Worm (Caenorhabditis elegans): Measurements from ENCODE around the gene nlp-22.
A peak's percentile ranks its signal among the peaks of the same experiment; 100 is the strongest.

The nlp-22 gene

DNA sequence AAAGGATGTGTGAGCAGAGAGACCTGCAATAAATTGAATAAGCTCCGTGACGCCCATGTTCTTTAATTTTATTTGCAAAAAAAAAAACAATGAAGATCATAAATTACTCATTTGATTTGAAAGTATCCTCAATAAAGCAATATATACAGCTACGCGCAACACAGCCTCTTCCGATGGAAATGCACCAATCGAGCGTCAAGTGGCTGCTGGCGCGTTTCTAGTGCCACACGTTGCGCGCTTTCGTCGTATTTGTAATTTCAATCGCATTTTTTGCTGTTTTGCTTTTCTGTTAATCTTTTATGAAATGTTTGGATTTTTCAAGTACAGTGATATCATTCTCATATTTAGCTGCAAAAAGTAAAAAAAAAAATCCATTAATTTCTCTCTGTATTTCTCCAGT lies 40.3 kb upstream of the nlp-22 start (continued):
- TF ChIP-seq dpff-1 (tag; optimal IDR thresholded peaks at IDR 0.05) (no peak), F23B12.7 (tag; optimal IDR thresholded peaks at IDR 0.05; ENCODE audit: insufficient read depth) (no peak), madf-3 (GFP tag; IDR thresholded peaks at IDR 0.05) (no peak), nhr-80 (tag; optimal IDR thresholded peaks at IDR 0.05) (no peak), zim-3 (tag; optimal IDR thresholded peaks at IDR 0.05) (no peak), ztf-18 (tag; optimal IDR thresholded peaks at IDR 0.05) (peak; percentile 91), F57C9.4 (tag; optimal IDR thresholded peaks at IDR 0.05) (no peak), hlh-26 (GFP tag; conservative IDR thresholded peaks at IDR 0.05) (no peak), mxl-1 (tag; optimal IDR thresholded peaks at IDR 0.05) (no peak), egl-44 (GFP tag; IDR thresholded peaks at IDR 0.05) (no peak), madf-10 (tag; optimal IDR thresholded peaks at IDR 0.05) (no peak), ztf-3 (GFP tag; optimal IDR thresholded peaks at IDR 0.05) (no peak), mel-28 (tag; optimal IDR thresholded peaks at IDR 0.05; ENCODE audit: borderline replicate concordance) (no peak), ceh-91 (GFP tag; IDR thresholded peaks at IDR 0.05) (no peak), B0035.1 (tag; optimal IDR thresholded peaks at IDR 0.05) (no peak), nfya-1 (tag; optimal IDR thresholded peaks at IDR 0.05; ENCODE audit: borderline replicate concordance, insufficient read depth) (no peak)

DNA sequence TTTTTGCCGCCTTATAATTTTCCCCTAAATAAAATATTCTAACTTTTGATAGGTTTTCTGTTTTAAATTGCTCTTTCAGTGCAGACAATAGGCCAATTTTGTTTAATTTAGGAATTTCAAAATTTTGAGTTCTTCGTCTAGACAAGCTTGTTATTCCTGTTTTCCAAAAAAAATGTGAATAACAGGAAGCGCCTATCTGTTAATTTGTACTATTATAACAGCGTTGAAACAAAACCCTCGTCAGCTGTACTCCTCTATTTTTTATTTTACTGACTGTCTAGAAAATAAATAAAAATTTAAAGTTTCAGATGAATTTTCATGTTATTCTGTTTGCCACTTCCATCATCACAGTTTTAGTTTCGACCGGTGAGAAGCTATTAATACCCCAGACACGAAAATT lies 39.4 kb upstream of the nlp-22 start, which contains the start of gene F47G3.4:
F47G3.4 (plus strand) TSS at position 301 of the 400 bp plus-strand sequence.
- TF ChIP-seq ceh-100 (GFP tag; IDR thresholded peaks at IDR 0.05): no peak
- TF ChIP-seq D2030.7 (GFP tag; IDR thresholded peaks at IDR 0.05): no peak
- TF ChIP-seq bed-1 (GFP tag; IDR thresholded peaks at IDR 0.05): no peak
- TF ChIP-seq lin-54 (GFP tag; optimal IDR thresholded peaks at IDR 0.05): no peak
- TF ChIP-seq egl-18 (GFP tag; IDR thresholded peaks at IDR 0.05): no peak
- no peak for TF ChIP-seq hsf-1 (GFP tag; IDR thresholded peaks at IDR 0.05)
- no peak for TF ChIP-seq ets-4 (GFP tag; optimal IDR thresholded peaks at IDR 0.05)
- no peak for TF ChIP-seq Y53G8AR.9 (GFP tag; conservative IDR thresholded peaks at IDR 0.05)
- no peak for TF ChIP-seq ztf-18 (tag; optimal IDR thresholded peaks at IDR 0.05)
- TF ChIP-seq B0035.1 (tag; optimal IDR thresholded peaks at IDR 0.05): no peak
- no peak for TF ChIP-seq pha-4 (tag; optimal IDR thresholded peaks at IDR 0.05)
- TF ChIP-seq mes-4 (tag; optimal IDR thresholded peaks at IDR 0.05): no peak
- no peak for TF ChIP-seq mel-28 (tag; optimal IDR thresholded peaks at IDR 0.05; ENCODE audit: borderline replicate concordance)
- no peak for TF ChIP-seq snpc-1.1 (tag; optimal IDR thresholded peaks at IDR 0.05; ENCODE audit: insufficient read depth)
- no peak for TF ChIP-seq chd-7 (tag; optimal IDR thresholded peaks at IDR 0.05)

DNA sequence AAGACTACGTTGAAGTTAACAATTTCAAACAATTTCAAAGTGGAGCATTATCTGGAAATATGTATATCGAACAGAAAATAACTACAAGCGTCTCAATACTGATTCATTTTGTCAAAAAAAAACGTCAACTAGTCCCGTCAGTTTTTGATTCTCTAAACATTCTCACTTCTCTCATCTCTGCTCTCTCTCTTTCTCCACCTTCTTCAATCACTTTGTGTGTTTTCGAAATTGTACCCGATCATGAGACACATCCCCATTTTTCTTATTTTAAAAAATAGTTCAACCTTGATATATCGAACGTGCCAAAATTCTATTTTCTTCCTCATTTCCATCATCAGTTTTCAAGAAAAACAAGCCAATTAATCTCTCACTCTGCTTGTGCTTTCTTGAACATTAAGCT lies 38.9 kb upstream of the nlp-22 start:
- TF ChIP-seq B0035.1 (tag; optimal IDR thresholded peaks at IDR 0.05) (no peak), B0336.3 (GFP tag; IDR thresholded peaks at IDR 0.05) (no peak), sea-2 (GFP tag; IDR thresholded peaks at IDR 0.05) (no peak)

DNA sequence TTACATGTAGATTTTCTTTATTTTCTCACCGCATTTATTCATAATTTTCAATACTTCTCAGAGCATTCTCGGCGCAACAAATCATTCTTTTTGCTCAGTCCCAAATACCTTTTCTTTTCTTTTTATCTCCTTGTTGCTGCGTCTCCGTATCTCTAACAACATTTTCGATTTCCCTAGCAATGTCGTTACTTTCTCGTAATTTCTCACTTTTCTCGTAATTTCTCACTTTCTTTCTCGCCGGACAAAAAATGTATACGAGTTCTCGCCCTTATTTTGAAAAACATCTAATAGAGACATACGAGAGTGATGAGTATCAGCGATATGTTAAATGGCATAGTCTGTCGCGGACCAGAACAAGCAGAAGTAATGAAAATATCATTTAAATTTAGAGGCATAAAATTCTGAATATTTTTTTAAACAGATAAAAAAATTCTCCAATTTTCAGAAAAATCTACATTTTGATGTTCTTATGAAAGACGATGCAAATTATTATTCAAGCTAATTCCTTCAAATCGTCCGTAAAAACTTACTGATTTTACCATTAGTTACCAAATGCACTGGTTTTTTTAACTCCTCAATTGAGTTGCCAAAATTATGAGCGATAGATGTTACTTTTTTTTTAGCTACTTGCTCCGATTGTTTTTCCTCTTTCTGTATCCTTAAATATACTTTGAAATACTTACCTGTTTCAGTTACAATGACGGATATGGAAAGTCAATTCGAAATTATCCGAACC lies 33.6 kb upstream of the nlp-22 start, which contains the start of gene F47G3.3:
F47G3.3 (plus strand) TSS at position 686 of the 736 bp plus-strand sequence.
- TF ChIP-seq F52B5.7 (tag; optimal IDR thresholded peaks at IDR 0.05): no peak
- no peak for TF ChIP-seq mcd-1 (GFP tag; IDR thresholded peaks at IDR 0.05)
- TF ChIP-seq him-1 (tag; optimal IDR thresholded peaks at IDR 0.05): no peak
- TF ChIP-seq ceh-79 (tag; optimal IDR thresholded peaks at IDR 0.05): no peak
- no peak for TF ChIP-seq Y56A3A.18 (GFP tag; IDR thresholded peaks at IDR 0.05)
- TF ChIP-seq hlh-12 (tag; optimal IDR thresholded peaks at IDR 0.05): no peak
- TF ChIP-seq madf-10 (tag; optimal IDR thresholded peaks at IDR 0.05): no peak
- TF ChIP-seq Y53G8AR.9 (GFP tag; conservative IDR thresholded peaks at IDR 0.05): no peak
- no peak for TF ChIP-seq aptf-2 (GFP tag; conservative IDR thresholded peaks at IDR 0.05)

Data from whole organism, young adult.